Worm (Caenorhabditis elegans) whole organism, midembryonic: ENCODE results near the gene K09F5.4.

Experiments used
- T22C8.4 ChIP-seq: fragments of 200-800 bp; sonication (Bioruptor generic); IDR thresholded peaks from 2 replicates; pipeline ENCODE4 v1.3.6; 2022; ENCODE audit warnings: missing genetic modification characterization, missing compliant biosample characterization
- cog-1 ChIP-seq: sonication (generic microtip); optimal IDR thresholded peaks from 2 replicates; lab custom pipeline; 2016; ENCODE audit warnings: missing genetic modification characterization, missing compliant biosample characterization
- flt-1 ChIP-seq: fragments of 200-800 bp; sonication (Bioruptor generic); IDR thresholded peaks from 2 replicates; pipeline ENCODE4 v1.3.6; 2022; ENCODE audit warnings: missing genetic modification characterization, missing compliant biosample characterization
- klf-2 ChIP-seq: fragments of 200-800 bp; sonication (Bioruptor generic); conservative IDR thresholded peaks from 2 replicates; pipeline ENCODE4 v1.3.6; 2022; ENCODE audit warnings: missing genetic modification reagents, missing genetic modification characterization, missing compliant biosample characterization
- med-1 ChIP-seq: sonication (generic microtip); optimal IDR thresholded peaks from 2 replicates; lab custom pipeline; 2017; ENCODE audit warnings: missing genetic modification characterization, mild to moderate bottlenecking, missing compliant biosample characterization, antibody characterized with exemption, missing genetic modification reagents; ENCODE audit not compliant: insufficient read depth
- ref-1 ChIP-seq: fragments of 200-800 bp; sonication (Bioruptor generic); conservative IDR thresholded peaks from 2 replicates; pipeline ENCODE4 v1.3.6; 2022; ENCODE audit warnings: missing genetic modification reagents, missing genetic modification characterization, missing compliant biosample characterization
- tab-1 ChIP-seq: fragments of 200-800 bp; sonication (Bioruptor generic); IDR thresholded peaks from 2 replicates; pipeline ENCODE4 v1.3.6; 2022; ENCODE audit warnings: missing genetic modification characterization, missing compliant biosample characterization
- ztf-23 ChIP-seq: fragments of 200-800 bp; sonication (Bioruptor generic); IDR thresholded peaks from 2 replicates; pipeline ENCODE4 v1.3.6; 2022; ENCODE audit warnings: missing genetic modification reagents, missing genetic modification characterization, missing compliant biosample characterization
- ztf-29 ChIP-seq: fragments of 200-800 bp; sonication (Bioruptor generic); IDR thresholded peaks from 2 replicates; pipeline ENCODE4 v1.3.6; 2022; ENCODE audit warnings: missing genetic modification reagents, missing genetic modification characterization, missing compliant biosample characterization

Gene K09F5.4

ce11 chrX:7710643-7711042, at the start of gene K09F5.4:
Gene K09F5.4 (minus strand): TSS chrX:7710743.
- TF ChIP-seq med-1 (no peak), cog-1 (no peak), tab-1 (GFP tag; lab: Robert Waterston, UW) (no peak)

- no peak for TF ChIP-seq tab-1 (GFP tag; lab: Robert Waterston, UW)
- no peak for TF ChIP-seq med-1
- TF ChIP-seq flt-1 (GFP tag; lab: Robert Waterston, UW): no peak
Measured at ce11 chrX:7752770-7753169, 42.2 kb upstream of the K09F5.4 start, which contains the start of gene deg-1. Gene deg-1 (plus strand): TSS chrX:7753070.

ce11 chrX:7750084-7750483, 39.5 kb upstream of the K09F5.4 start:
- TF ChIP-seq ztf-29 (no peak), med-1 (no peak), cog-1 (no peak), ztf-23 (GFP tag; lab: Robert Waterston, UW) (no peak), flt-1 (GFP tag; lab: Robert Waterston, UW) (no peak), klf-2 (no peak), tab-1 (GFP tag; lab: Robert Waterston, UW) (no peak), T22C8.4 (GFP tag; lab: Robert Waterston, UW) (no peak), ref-1 (GFP tag; lab: Robert Waterston, UW) (no peak)

- no peak for TF ChIP-seq med-1
- TF ChIP-seq ref-1 (GFP tag; lab: Robert Waterston, UW): no peak
- TF ChIP-seq cog-1: no peak
- no peak for TF ChIP-seq ztf-29
- no peak for TF ChIP-seq klf-2
- TF ChIP-seq T22C8.4 (GFP tag; lab: Robert Waterston, UW): no peak
- TF ChIP-seq flt-1 (GFP tag; lab: Robert Waterston, UW): no peak
- TF ChIP-seq ztf-23 (GFP tag; lab: Robert Waterston, UW): no peak
- TF ChIP-seq tab-1 (GFP tag; lab: Robert Waterston, UW): no peak
Measured at ce11 chrX:7745386-7745785, 34.8 kb upstream of the K09F5.4 start.

- TF ChIP-seq T22C8.4 (GFP tag; lab: Robert Waterston, UW) (no peak), klf-2 (no peak)
Measured at ce11 chrX:7743939-7744338, 33.4 kb upstream of the K09F5.4 start, which contains the start of gene ref-2. Gene ref-2 (plus strand): TSS chrX:7744239.

- TF ChIP-seq T22C8.4 (GFP tag; lab: Robert Waterston, UW) (no peak), tab-1 (GFP tag; lab: Robert Waterston, UW) (no peak), flt-1 (GFP tag; lab: Robert Waterston, UW) (no peak), ztf-29 (no peak), klf-2 (no peak), med-1 (no peak), ref-1 (GFP tag; lab: Robert Waterston, UW) (no peak), cog-1 (no peak), ztf-23 (GFP tag; lab: Robert Waterston, UW) (no peak)
Measured at ce11 chrX:7739353-7739752, 28.8 kb upstream of the K09F5.4 start, which contains the start of gene K09F5.1. Gene K09F5.1 (plus strand): TSS chrX:7739653.

ce11 chrX:7736171-7736570, 25.6 kb upstream of the K09F5.4 start, which contains the start of gene set-12:
Gene set-12 (minus strand): TSS chrX:7736271.
- no peak for TF ChIP-seq tab-1 (GFP tag; lab: Robert Waterston, UW)
- TF ChIP-seq ref-1 (GFP tag; lab: Robert Waterston, UW): no peak
- no peak for TF ChIP-seq med-1
- TF ChIP-seq flt-1 (GFP tag; lab: Robert Waterston, UW): no peak
- TF ChIP-seq ztf-29: no peak
- TF ChIP-seq T22C8.4 (GFP tag; lab: Robert Waterston, UW): no peak
- no peak for TF ChIP-seq cog-1
- no peak for TF ChIP-seq klf-2
- TF ChIP-seq ztf-23 (GFP tag; lab: Robert Waterston, UW): no peak

ce11 chrX:7733571-7733970, 23.0 kb upstream of the K09F5.4 start:
- no peak for TF ChIP-seq flt-1 (GFP tag; lab: Robert Waterston, UW)
- TF ChIP-seq ztf-23 (GFP tag; lab: Robert Waterston, UW): no peak
- no peak for TF ChIP-seq ztf-29
- no peak for TF ChIP-seq T22C8.4 (GFP tag; lab: Robert Waterston, UW)
- TF ChIP-seq klf-2: no peak
- no peak for TF ChIP-seq tab-1 (GFP tag; lab: Robert Waterston, UW)
- no peak for TF ChIP-seq med-1
- TF ChIP-seq cog-1: no peak
- TF ChIP-seq ref-1 (GFP tag; lab: Robert Waterston, UW): no peak

- TF ChIP-seq tab-1 (GFP tag; lab: Robert Waterston, UW) (no peak), cog-1 (no peak), T22C8.4 (GFP tag; lab: Robert Waterston, UW) (no peak), ztf-29 (no peak), ref-1 (GFP tag; lab: Robert Waterston, UW) (no peak), flt-1 (GFP tag; lab: Robert Waterston, UW) (no peak), ztf-23 (GFP tag; lab: Robert Waterston, UW) (no peak), klf-2 (no peak), med-1 (no peak)
Measured at ce11 chrX:7727601-7728000, 17.1 kb upstream of the K09F5.4 start, which contains the start of gene vit-1. Gene vit-1 (plus strand): TSS chrX:7727889.

- no peak for TF ChIP-seq tab-1 (GFP tag; lab: Robert Waterston, UW)
- no peak for TF ChIP-seq ref-1 (GFP tag; lab: Robert Waterston, UW)
- no peak for TF ChIP-seq flt-1 (GFP tag; lab: Robert Waterston, UW)
- TF ChIP-seq med-1: no peak
- TF ChIP-seq klf-2: no peak
- TF ChIP-seq ztf-29: no peak
- no peak for TF ChIP-seq ztf-23 (GFP tag; lab: Robert Waterston, UW)
- no peak for TF ChIP-seq cog-1
- TF ChIP-seq T22C8.4 (GFP tag; lab: Robert Waterston, UW): no peak
Measured at ce11 chrX:7726351-7726750, 15.8 kb upstream of the K09F5.4 start.

ce11 chrX:7725615-7726014, 15.1 kb upstream of the K09F5.4 start, which contains the start of gene spp-14:
Gene spp-14 (plus strand): TSS chrX:7725979.
- TF ChIP-seq T22C8.4 (GFP tag; lab: Robert Waterston, UW) (no peak), med-1 (no peak), ztf-29 (no peak), ztf-23 (GFP tag; lab: Robert Waterston, UW) (no peak), flt-1 (GFP tag; lab: Robert Waterston, UW) (no peak), tab-1 (GFP tag; lab: Robert Waterston, UW) (no peak), cog-1 (no peak), klf-2 (no peak), ref-1 (GFP tag; lab: Robert Waterston, UW) (no peak)
